Worm (Caenorhabditis elegans): ENCODE measurements around the gene R07D5.2.

The R07D5.2 gene

DNA sequence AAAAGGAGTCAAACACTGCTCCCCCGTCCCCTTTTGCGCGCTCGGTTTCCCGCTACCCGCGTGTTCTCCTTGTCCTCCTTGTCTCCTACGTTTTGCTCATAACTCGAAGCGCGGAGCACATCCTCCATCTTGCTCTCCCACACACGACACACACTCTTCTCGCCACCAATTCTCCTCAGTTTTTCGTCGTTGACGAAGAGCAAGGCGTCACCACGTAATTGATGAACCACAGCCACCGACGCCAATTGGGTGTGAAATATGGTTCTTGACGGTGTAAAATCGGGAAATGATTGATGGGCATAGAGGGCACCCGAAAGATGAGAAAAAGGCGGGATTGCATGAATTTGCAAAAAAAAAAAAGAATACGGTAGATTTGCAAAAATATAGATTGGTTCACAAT lies 32.4 kb upstream of the R07D5.2 start:
- TF ChIP-seq ref-1 (GFP tag; conservative IDR thresholded peaks at IDR 0.05) (no peak), med-1 (GFP tag; optimal IDR thresholded peaks at IDR 0.05; ENCODE audit: insufficient read depth) (no peak), flt-1 (GFP tag; IDR thresholded peaks at IDR 0.05) (no peak), klf-2 (GFP tag; conservative IDR thresholded peaks at IDR 0.05) (0 out of 2 replicates have a peak, but pooled peaks have one; percentile 27), ztf-23 (GFP tag; IDR thresholded peaks at IDR 0.05) (no peak)

ce11 chrX:15148389-15148788 lies 32.0 kb upstream of the R07D5.2 start:
- TF ChIP-seq ref-1 (GFP tag; conservative IDR thresholded peaks at IDR 0.05) (no peak), med-1 (GFP tag; optimal IDR thresholded peaks at IDR 0.05; ENCODE audit: insufficient read depth) (no peak), cog-1 (tag; optimal IDR thresholded peaks at IDR 0.05) (no peak), ztf-29 (GFP tag; IDR thresholded peaks at IDR 0.05) (no peak), klf-2 (GFP tag; conservative IDR thresholded peaks at IDR 0.05) (no peak), ztf-23 (GFP tag; IDR thresholded peaks at IDR 0.05) (no peak), tab-1 (GFP tag; IDR thresholded peaks at IDR 0.05) (no peak), T22C8.4 (GFP tag; IDR thresholded peaks at IDR 0.05) (no peak), flt-1 (GFP tag; IDR thresholded peaks at IDR 0.05) (no peak)

DNA sequence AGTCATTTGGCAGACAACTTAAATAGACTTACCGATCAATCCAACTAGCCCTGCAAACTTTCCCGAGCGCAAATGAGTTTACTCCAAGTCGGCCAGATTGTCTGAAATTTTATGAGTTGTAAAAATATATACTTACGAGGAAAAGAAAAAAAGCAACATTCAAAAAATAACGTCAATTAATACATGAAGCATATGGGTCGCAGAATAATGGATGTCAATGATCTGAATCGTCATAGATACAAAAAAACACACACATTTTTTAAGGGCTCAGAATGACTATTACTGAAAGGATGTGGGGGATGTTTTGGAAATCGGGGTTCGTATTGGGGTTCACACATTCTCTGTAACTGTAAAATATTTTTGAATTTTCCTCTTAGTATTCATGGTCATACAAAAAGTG lies 31.2 kb upstream of the R07D5.2 start, which contains the start of gene unc-7:
Gene unc-7, minus strand, starts transcription at position 101 of the 400 bp plus-strand sequence.
- TF ChIP-seq ref-1 (GFP tag; conservative IDR thresholded peaks at IDR 0.05) (no peak), klf-2 (GFP tag; conservative IDR thresholded peaks at IDR 0.05) (no peak), tab-1 (GFP tag; IDR thresholded peaks at IDR 0.05) (no peak), ztf-29 (GFP tag; IDR thresholded peaks at IDR 0.05) (no peak), flt-1 (GFP tag; IDR thresholded peaks at IDR 0.05) (no peak), ztf-23 (GFP tag; IDR thresholded peaks at IDR 0.05) (no peak), cog-1 (tag; optimal IDR thresholded peaks at IDR 0.05) (no peak), T22C8.4 (GFP tag; IDR thresholded peaks at IDR 0.05) (no peak), med-1 (GFP tag; optimal IDR thresholded peaks at IDR 0.05; ENCODE audit: insufficient read depth) (no peak)

- no peak for TF ChIP-seq klf-2 (GFP tag; conservative IDR thresholded peaks at IDR 0.05)
- TF ChIP-seq tab-1 (GFP tag; IDR thresholded peaks at IDR 0.05), result no peak
Measured at ce11 chrX:15146415-15147210, 30.2 kb upstream of the R07D5.2 start.

ce11 chrX:15134941-15135340 lies 18.5 kb upstream of the R07D5.2 start:
- TF ChIP-seq flt-1 (GFP tag; IDR thresholded peaks at IDR 0.05), result no peak
- TF ChIP-seq ztf-23 (GFP tag; IDR thresholded peaks at IDR 0.05), result no peak
- TF ChIP-seq ztf-29 (GFP tag; IDR thresholded peaks at IDR 0.05), result no peak
- TF ChIP-seq med-1 (GFP tag; optimal IDR thresholded peaks at IDR 0.05; ENCODE audit: insufficient read depth), result no peak
- TF ChIP-seq tab-1 (GFP tag; IDR thresholded peaks at IDR 0.05), result no peak
- no peak for TF ChIP-seq ref-1 (GFP tag; conservative IDR thresholded peaks at IDR 0.05)
- no peak for TF ChIP-seq T22C8.4 (GFP tag; IDR thresholded peaks at IDR 0.05)
- no peak for TF ChIP-seq klf-2 (GFP tag; conservative IDR thresholded peaks at IDR 0.05)
- no peak for TF ChIP-seq cog-1 (tag; optimal IDR thresholded peaks at IDR 0.05)

- no peak for TF ChIP-seq ztf-23 (GFP tag; IDR thresholded peaks at IDR 0.05)
- TF ChIP-seq tab-1 (GFP tag; IDR thresholded peaks at IDR 0.05), result no peak
- TF ChIP-seq klf-2 (GFP tag; conservative IDR thresholded peaks at IDR 0.05), result no peak
- no peak for TF ChIP-seq med-1 (GFP tag; optimal IDR thresholded peaks at IDR 0.05; ENCODE audit: insufficient read depth)
- no peak for TF ChIP-seq cog-1 (tag; optimal IDR thresholded peaks at IDR 0.05)
- TF ChIP-seq ztf-29 (GFP tag; IDR thresholded peaks at IDR 0.05), result no peak
- no peak for TF ChIP-seq ref-1 (GFP tag; conservative IDR thresholded peaks at IDR 0.05)
Measured at ce11 chrX:15133180-15133579, 16.8 kb upstream of the R07D5.2 start.

DNA sequence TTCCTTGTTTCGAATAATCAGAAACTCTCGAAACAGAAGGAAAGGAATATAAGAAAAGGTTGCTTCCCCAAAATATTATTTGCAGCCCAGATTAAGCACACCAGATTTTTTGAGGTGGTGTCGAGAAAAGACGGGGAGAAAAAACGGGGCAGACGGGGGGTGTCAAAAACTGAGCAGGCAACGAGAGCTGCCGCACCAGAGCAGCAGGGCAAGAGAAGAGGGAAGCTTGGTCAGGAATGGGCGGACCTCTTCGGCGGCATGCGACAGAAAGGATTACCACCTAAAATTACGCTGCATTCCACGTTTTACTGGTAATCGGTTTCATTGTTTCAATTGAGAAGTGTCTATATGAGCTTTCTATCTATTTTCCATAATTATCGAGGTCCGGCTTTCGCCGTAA lies 15.7 kb upstream of the R07D5.2 start:
- no peak for TF ChIP-seq ztf-29 (GFP tag; IDR thresholded peaks at IDR 0.05)
- no peak for TF ChIP-seq klf-2 (GFP tag; conservative IDR thresholded peaks at IDR 0.05)
- TF ChIP-seq tab-1 (GFP tag; IDR thresholded peaks at IDR 0.05), result no peak
- no peak for TF ChIP-seq T22C8.4 (GFP tag; IDR thresholded peaks at IDR 0.05)
- no peak for TF ChIP-seq cog-1 (tag; optimal IDR thresholded peaks at IDR 0.05)
- TF ChIP-seq ref-1 (GFP tag; conservative IDR thresholded peaks at IDR 0.05), result no peak
- no peak for TF ChIP-seq ztf-23 (GFP tag; IDR thresholded peaks at IDR 0.05)
- no peak for TF ChIP-seq med-1 (GFP tag; optimal IDR thresholded peaks at IDR 0.05; ENCODE audit: insufficient read depth)
- TF ChIP-seq flt-1 (GFP tag; IDR thresholded peaks at IDR 0.05), result no peak

DNA sequence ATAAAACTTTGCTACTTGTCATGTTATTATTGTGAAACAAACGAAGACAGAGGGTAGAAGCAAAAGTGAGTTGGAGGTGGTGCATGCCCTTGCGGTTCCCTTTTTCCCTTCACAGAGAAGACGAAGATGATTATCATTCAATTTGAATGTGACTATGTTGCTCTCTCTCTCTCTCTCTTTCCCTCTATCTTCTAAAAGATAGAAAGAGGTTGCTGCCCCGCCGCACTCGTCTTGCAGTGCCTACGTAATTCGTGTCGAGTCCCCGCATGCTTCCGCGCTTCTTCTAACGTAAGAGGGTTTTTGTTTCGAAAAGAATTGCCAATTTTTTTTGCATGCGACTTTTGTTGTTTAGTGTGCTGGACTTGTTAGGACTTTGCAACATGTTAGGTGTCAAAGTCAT lies 11.8 kb upstream of the R07D5.2 start:
- TF ChIP-seq ref-1 (GFP tag; conservative IDR thresholded peaks at IDR 0.05), result no peak
- no peak for TF ChIP-seq T22C8.4 (GFP tag; IDR thresholded peaks at IDR 0.05)
- TF ChIP-seq med-1 (GFP tag; optimal IDR thresholded peaks at IDR 0.05; ENCODE audit: insufficient read depth), result no peak
- TF ChIP-seq flt-1 (GFP tag; IDR thresholded peaks at IDR 0.05), result no peak
- TF ChIP-seq cog-1 (tag; optimal IDR thresholded peaks at IDR 0.05), result no peak
- no peak for TF ChIP-seq tab-1 (GFP tag; IDR thresholded peaks at IDR 0.05)
- no peak for TF ChIP-seq ztf-23 (GFP tag; IDR thresholded peaks at IDR 0.05)
- no peak for TF ChIP-seq klf-2 (GFP tag; conservative IDR thresholded peaks at IDR 0.05)
- no peak for TF ChIP-seq ztf-29 (GFP tag; IDR thresholded peaks at IDR 0.05)

DNA sequence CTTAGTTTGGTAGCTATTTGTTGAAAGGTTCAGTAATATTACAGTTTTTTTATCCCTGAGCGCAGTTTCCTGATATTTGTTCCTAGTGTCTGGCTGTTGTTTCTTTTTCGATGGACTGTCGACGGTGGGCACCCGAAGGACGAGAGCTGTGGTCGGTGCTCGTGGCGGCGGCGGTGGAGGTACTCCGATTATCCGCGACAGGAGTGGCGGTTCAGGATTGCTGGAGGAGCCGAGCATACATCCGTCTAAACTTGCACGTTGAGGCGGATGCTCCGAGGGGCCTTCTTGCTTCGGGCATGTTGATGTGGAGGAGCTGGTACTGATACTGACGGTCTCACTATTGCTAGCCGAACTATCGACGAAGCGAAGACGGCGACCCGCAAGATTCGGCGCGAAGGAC lies 10.9 kb upstream of the R07D5.2 start:
- TF ChIP-seq flt-1 (GFP tag; IDR thresholded peaks at IDR 0.05) (no peak), tab-1 (GFP tag; IDR thresholded peaks at IDR 0.05) (0 out of 2 replicates have a peak, but pooled peaks have one; percentile 43)

DNA sequence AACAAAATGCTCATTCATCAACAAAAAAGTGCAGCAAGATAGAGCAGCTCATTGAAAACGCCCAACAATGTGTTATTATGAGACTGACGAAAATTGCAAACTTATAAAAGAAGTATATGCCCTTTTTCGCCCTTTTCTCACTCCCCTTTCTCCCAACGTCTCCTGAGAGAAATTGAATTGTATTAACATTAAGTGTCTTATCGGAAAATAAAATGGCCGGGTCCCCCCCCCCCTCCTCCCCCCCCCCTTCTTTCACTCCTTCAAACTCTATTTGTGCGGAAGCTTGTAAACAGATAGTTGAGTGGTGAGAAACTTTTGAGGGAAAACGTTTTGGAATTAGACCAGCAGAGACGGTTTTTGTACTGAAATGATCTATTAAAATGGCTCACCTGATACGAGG lies 10.3 kb upstream of the R07D5.2 start:
- no peak for TF ChIP-seq T22C8.4 (GFP tag; IDR thresholded peaks at IDR 0.05)
- no peak for TF ChIP-seq ztf-23 (GFP tag; IDR thresholded peaks at IDR 0.05)
- TF ChIP-seq ztf-29 (GFP tag; IDR thresholded peaks at IDR 0.05), result no peak
- no peak for TF ChIP-seq med-1 (GFP tag; optimal IDR thresholded peaks at IDR 0.05; ENCODE audit: insufficient read depth)
- TF ChIP-seq cog-1 (tag; optimal IDR thresholded peaks at IDR 0.05), result no peak
- no peak for TF ChIP-seq flt-1 (GFP tag; IDR thresholded peaks at IDR 0.05)
- no peak for TF ChIP-seq tab-1 (GFP tag; IDR thresholded peaks at IDR 0.05)
- no peak for TF ChIP-seq ref-1 (GFP tag; conservative IDR thresholded peaks at IDR 0.05)
- no peak for TF ChIP-seq klf-2 (GFP tag; conservative IDR thresholded peaks at IDR 0.05)
